Fruit fly (Drosophila melanogaster) whole organism, embryonic: ENCODE results near the gene pr.

Experiments
- Ada2b ChIP-seq: fragments of 200-800 bp; sonication (Bioruptor generic); IDR thresholded peaks from 2 replicates; pipeline ENCODE4 v1.3.6; 2022; ENCODE audit warnings: missing biosample characterization, missing genetic modification characterization
- Atf3 ChIP-seq: fragments of 200-800 bp; sonication (Bioruptor generic); optimal IDR thresholded peaks from 3 replicates; lab custom pipeline; 2016; ENCODE audit warnings: missing biosample characterization, missing genetic modification characterization
- Awh ChIP-seq: fragments of 200-800 bp; sonication (Bioruptor generic); IDR thresholded peaks from 2 replicates; pipeline ENCODE4, ENCODE4 v1.3.6; 2022; ENCODE audit warnings: missing biosample characterization, missing genetic modification characterization
- CG10366 ChIP-seq: fragments of 200-800 bp; sonication (Bioruptor generic); IDR thresholded peaks from 2 replicates; pipeline ENCODE4 v1.3.6; 2022; ENCODE audit warnings: missing biosample characterization, missing genetic modification characterization
- CG10543 ChIP-seq: fragments of 200-800 bp; sonication (Bioruptor generic); optimal IDR thresholded peaks from 3 replicates; lab custom pipeline; 2017; ENCODE audit warnings: missing biosample characterization, mild to moderate bottlenecking, missing genetic modification characterization, moderate library complexity
- CG13775 ChIP-seq: fragments of 200-800 bp; sonication (Bioruptor generic); optimal IDR thresholded peaks from 3 replicates; lab custom pipeline; 2017; ENCODE audit warnings: missing biosample characterization, mild to moderate bottlenecking, missing genetic modification characterization
- CG14014 ChIP-seq: fragments of 200-800 bp; sonication (Bioruptor generic); IDR thresholded peaks from 2 replicates; pipeline ENCODE4 v1.3.6; 2022; ENCODE audit warnings: missing biosample characterization, missing genetic modification characterization
- CG15011 ChIP-seq: fragments of 200-800 bp; sonication (Bioruptor generic); optimal IDR thresholded peaks from 3 replicates; lab custom pipeline; 2018; ENCODE audit warnings: missing biosample characterization, mild to moderate bottlenecking, missing genetic modification characterization
- CG17568 ChIP-seq: fragments of 200-800 bp; sonication (Bioruptor generic); optimal IDR thresholded peaks from 2 replicates; lab custom pipeline; 2018; ENCODE audit warnings: missing biosample characterization, mild to moderate bottlenecking, missing genetic modification characterization, moderate library complexity
- CG17912 ChIP-seq: fragments of 200-800 bp; sonication (Bioruptor generic); optimal IDR thresholded peaks from 2 replicates; lab custom pipeline; 2018; ENCODE audit warnings: missing biosample characterization, mild to moderate bottlenecking, missing genetic modification characterization
- CG18619 ChIP-seq: fragments of 200-800 bp; sonication (Bioruptor generic); optimal IDR thresholded peaks from 3 replicates; lab custom pipeline; 2017; ENCODE audit warnings: missing biosample characterization, mild to moderate bottlenecking, missing genetic modification characterization
- CG18764 ChIP-seq: fragments of 200-800 bp; sonication (Bioruptor generic); optimal IDR thresholded peaks from 3 replicates; lab custom pipeline; 2016; ENCODE audit warnings: missing biosample characterization, missing genetic modification characterization
- CG2199 ChIP-seq: fragments of 200-800 bp; sonication (Bioruptor generic); IDR thresholded peaks from 3 replicates; pipeline ENCODE4 v1.3.6; 2022; ENCODE audit warnings: missing biosample characterization, missing genetic modification characterization
- CG33213 ChIP-seq: fragments of 200-800 bp; sonication (Bioruptor generic); optimal IDR thresholded peaks from 3 replicates; lab custom pipeline; 2016; ENCODE audit warnings: missing biosample characterization, missing genetic modification characterization
- CG34224 ChIP-seq: fragments of 200-800 bp; sonication (Bioruptor generic); IDR thresholded peaks from 3 replicates; pipeline ENCODE4 v1.3.6; 2022; ENCODE audit warnings: missing biosample characterization, missing genetic modification characterization; ENCODE audit not compliant: partially characterized antibody
- CG5953 ChIP-seq: fragments of 200-800 bp; sonication (Bioruptor generic); IDR thresholded peaks from 2 replicates; pipeline ENCODE4 v1.3.6; 2022; ENCODE audit warnings: missing biosample characterization, missing genetic modification characterization
- CG7372 ChIP-seq: fragments of 200-800 bp; sonication (Bioruptor generic); IDR thresholded peaks from 2 replicates; pipeline ENCODE4 v1.3.6; 2022; ENCODE audit warnings: missing biosample characterization, missing genetic modification characterization
- CG8290 ChIP-seq, 3 experiments: fragments of 200-800 bp; sonication (Bioruptor generic); optimal IDR thresholded peaks; 2 replicates each; lab custom pipeline; 2016 to 2019; ENCODE audit warnings: missing biosample characterization in 3 of 3, missing genetic modification characterization in 3 of 3, mild to moderate bottlenecking in 2 of 3, moderate library complexity in 1 of 3
- CTCF ChIP-seq: fragments of 200-800 bp; sonication (Bioruptor generic); optimal IDR thresholded peaks from 2 replicates; lab custom pipeline; 2017; ENCODE audit warnings: missing biosample characterization, mild to moderate bottlenecking, missing genetic modification characterization, moderate library complexity
- Dbx ChIP-seq: fragments of 200-800 bp; sonication (Bioruptor generic); IDR thresholded peaks from 3 replicates; pipeline ENCODE4 v1.3.6; 2022; ENCODE audit warnings: missing biosample characterization, missing genetic modification characterization
- Dip2 ChIP-seq: fragments of 200-800 bp; sonication (Bioruptor generic); IDR thresholded peaks from 2 replicates; pipeline ENCODE4 v1.3.6; 2022; ENCODE audit warnings: missing biosample characterization, missing genetic modification characterization
- Doc2 ChIP-seq: fragments of 200-800 bp; sonication (Bioruptor generic); IDR thresholded peaks from 2 replicates; pipeline ENCODE4 v1.3.6; 2022; ENCODE audit warnings: missing biosample characterization, missing genetic modification characterization
- Ets97D ChIP-seq: fragments of 200-800 bp; sonication (Bioruptor generic); optimal IDR thresholded peaks from 3 replicates; lab custom pipeline; 2016; ENCODE audit warnings: missing biosample characterization, missing genetic modification characterization
- H15 ChIP-seq: fragments of 200-800 bp; sonication (Bioruptor generic); IDR thresholded peaks from 3 replicates; pipeline ENCODE4 v1.3.6; 2022; ENCODE audit warnings: missing biosample characterization, missing genetic modification characterization
- Lpt ChIP-seq: fragments of >200 bp; optimal IDR thresholded peaks from 2 replicates; lab custom pipeline; 2018; ENCODE audit warnings: missing biosample characterization, missing genetic modification characterization
- Mad ChIP-seq: fragments of 200-800 bp; sonication (Bioruptor generic); optimal IDR thresholded peaks from 2 replicates; lab custom pipeline; 2016; ENCODE audit warnings: missing biosample characterization, missing genetic modification characterization
- Ravus ChIP-seq: fragments of 200-800 bp; sonication (Bioruptor generic); IDR thresholded peaks from 2 replicates; pipeline ENCODE4 v1.3.6; 2022; ENCODE audit warnings: missing biosample characterization, missing genetic modification characterization
- Sry-β ChIP-seq: fragments of 200-800 bp; sonication (Bioruptor generic); optimal IDR thresholded peaks from 2 replicates; lab custom pipeline; 2018; ENCODE audit warnings: missing biosample characterization, mild to moderate bottlenecking, missing genetic modification characterization, moderate library complexity
- Sry-δ ChIP-seq: fragments of 200-800 bp; sonication (Bioruptor generic); optimal IDR thresholded peaks from 2 replicates; lab custom pipeline; 2016; ENCODE audit warnings: missing biosample characterization, missing genetic modification characterization
- Ssrp ChIP-seq: fragments of 200-800 bp; sonication (Bioruptor generic); optimal IDR thresholded peaks from 2 replicates; lab custom pipeline; 2018; ENCODE audit warnings: missing biosample characterization, mild to moderate bottlenecking, missing genetic modification characterization, moderate library complexity
- Xbp1 ChIP-seq: fragments of 200-800 bp; sonication (Bioruptor generic); optimal IDR thresholded peaks from 3 replicates; lab custom pipeline; 2016; ENCODE audit warnings: missing biosample characterization, mild to moderate bottlenecking, missing genetic modification characterization
- chinmo ChIP-seq: fragments of 200-800 bp; sonication (Bioruptor generic); IDR thresholded peaks from 4 replicates; pipeline ENCODE4 v1.3.6; 2022; ENCODE audit warnings: missing biosample characterization, missing genetic modification characterization; ENCODE audit not compliant: partially characterized antibody
- ci ChIP-seq: fragments of 200-800 bp; sonication (Bioruptor generic); IDR thresholded peaks from 3 replicates; pipeline ENCODE4 v1.3.6; 2022; ENCODE audit warnings: missing biosample characterization, missing genetic modification characterization
- dan ChIP-seq: fragments of 200-800 bp; sonication (Bioruptor generic); IDR thresholded peaks from 2 replicates; pipeline ENCODE4 v1.3.6; 2022; ENCODE audit warnings: missing biosample characterization, missing genetic modification characterization
- dysf ChIP-seq: fragments of 200-800 bp; sonication (Bioruptor generic); IDR thresholded peaks from 3 replicates; pipeline ENCODE4 v1.3.6; 2022; ENCODE audit warnings: missing biosample characterization, missing genetic modification characterization
- esg ChIP-seq: fragments of 200-800 bp; sonication (Bioruptor generic); conservative IDR thresholded peaks from 2 replicates; pipeline ENCODE4 v1.3.6; 2022; ENCODE audit warnings: missing biosample characterization, missing genetic modification characterization
- fd64A ChIP-seq: fragments of 200-800 bp; sonication (Bioruptor generic); optimal IDR thresholded peaks from 3 replicates; lab custom pipeline; 2018; ENCODE audit warnings: missing biosample characterization, mild to moderate bottlenecking, missing genetic modification characterization
- gt ChIP-seq: fragments of 200-800 bp; sonication (Bioruptor generic); IDR thresholded peaks from 2 replicates; pipeline ENCODE4 v1.3.6; 2022; ENCODE audit warnings: missing biosample characterization, missing genetic modification characterization
- hkb ChIP-seq, 2 experiments: fragments of 200-800 bp in 1 of 2; fragments of >200 bp in 1 of 2; sonication (Bioruptor generic) in 1 of 2; IDR thresholded peaks in 1 of 2; optimal IDR thresholded peaks in 1 of 2; 2 replicates each; pipeline versions ENCODE4 v1.3.6 to Lab custom; 2017 to 2022; ENCODE audit warnings: missing biosample characterization in 1 of 2, missing genetic modification characterization in 1 of 2
- jumu ChIP-seq: fragments of 200-800 bp; sonication (Bioruptor generic); optimal IDR thresholded peaks from 3 replicates; lab custom pipeline; 2016; ENCODE audit warnings: missing biosample characterization, missing genetic modification characterization
- lab ChIP-seq: fragments of 200-800 bp; sonication (Bioruptor generic); optimal IDR thresholded peaks from 3 replicates; lab custom pipeline; 2017; ENCODE audit warnings: missing biosample characterization, missing genetic modification characterization, mild to moderate bottlenecking, moderate library complexity, missing genetic modification reagents
- lbe ChIP-seq: fragments of 200-800 bp; sonication (Bioruptor generic); optimal IDR thresholded peaks from 2 replicates; lab custom pipeline; 2016; ENCODE audit warnings: missing biosample characterization, mild to moderate bottlenecking, missing genetic modification characterization
- peb ChIP-seq: fragments of 200-800 bp; sonication (Bioruptor generic); IDR thresholded peaks from 2 replicates; pipeline ENCODE4 v1.3.6; 2022; ENCODE audit warnings: missing biosample characterization, missing genetic modification characterization
- psq ChIP-seq: fragments of 200-800 bp; sonication (Bioruptor generic); optimal IDR thresholded peaks from 2 replicates; lab custom pipeline; 2017; ENCODE audit warnings: missing biosample characterization, missing genetic modification characterization
- ranshi ChIP-seq: fragments of 200-800 bp; sonication (Bioruptor generic); IDR thresholded peaks from 2 replicates; pipeline ENCODE4 v1.3.6; 2022; ENCODE audit warnings: missing biosample characterization, missing genetic modification characterization
- scrt ChIP-seq: fragments of 200-800 bp; sonication (Bioruptor generic); optimal IDR thresholded peaks from 2 replicates; lab custom pipeline; 2018; ENCODE audit warnings: missing biosample characterization, mild to moderate bottlenecking, missing genetic modification characterization, moderate library complexity
- tll ChIP-seq, 2 experiments: fragments of 200-800 bp in 1 of 2; fragments of >200 bp in 1 of 2; sonication (Bioruptor generic) in 1 of 2; optimal IDR thresholded peaks; 2 replicates each; lab custom pipeline; 2017 to 2019; ENCODE audit warnings: missing biosample characterization in 2 of 2, missing genetic modification characterization in 2 of 2, mild to moderate bottlenecking in 1 of 2, moderate library complexity in 1 of 2
- yki ChIP-seq: fragments of >200 bp; optimal IDR thresholded peaks from 3 replicates; lab custom pipeline; 2018
- zen2 ChIP-seq: fragments of 200-800 bp; sonication (Bioruptor generic); IDR thresholded peaks from 3 replicates; pipeline ENCODE4 v1.3.6; 2022; ENCODE audit warnings: missing biosample characterization, missing genetic modification characterization; ENCODE audit not compliant: partially characterized antibody
- zfh1 ChIP-seq: fragments of 200-800 bp; sonication (Bioruptor generic); IDR thresholded peaks from 3 replicates; pipeline ENCODE4 v1.3.6; 2022; ENCODE audit warnings: missing biosample characterization, missing genetic modification characterization

pr gene

dm6 chr2L:20091094-20091679 lies 15.9 kb upstream of the pr start, which contains the start of the genes CG10747 and Pyroxd1 (continued):
- TF ChIP-seq gt (peak; percentile 81), Xbp1 (GFP tag; lab: Kevin White, UChicago) (peak; percentile 98), Ravus (peak; percentile 86), CG5953 (peak; percentile 78; the same call in 1 of the 2 replicates), CG13775 (GFP tag; lab: Kevin White, UChicago) (peak; percentile 97), ranshi (peak; percentile 94), CG14014 (GFP tag; lab: Robert Waterston, UW) (peak; percentile 96), CG33213 (GFP tag; lab: Kevin White, UChicago) (peak; percentile 82), hkb (optimal IDR thresholded peaks at IDR 0.05; lab: Kevin White, UChicago) (no peak), hkb (GFP tag; IDR thresholded peaks at IDR 0.05; lab: Robert Waterston, UW) (peak; percentile 96), Mad (GFP tag; lab: Kevin White, UChicago) (peak; percentile 92), lab (GFP tag; lab: Kevin White, UChicago) (peak; percentile 97), psq (GFP tag; lab: Kevin White, UChicago) (peak; percentile 85), chinmo (GFP tag; lab: Robert Waterston, UW) (0 out of 4 replicates have a peak, but pooled peaks have one; percentile 63), fd64A (GFP tag; lab: Kevin White, UChicago) (peak; percentile 78), Ets97D (GFP tag; lab: Kevin White, UChicago) (peak; percentile 87), Doc2 (peak; percentile 86), lbe (peak; percentile 97), Dip2 (GFP tag; lab: Robert Waterston, UW) (peak; percentile 42; the same call in 1 of the 2 replicates), CG7372 (GFP tag; lab: Robert Waterston, UW) (peak; percentile 94), H15 (GFP tag; lab: Robert Waterston, UW) (peak; percentile 89), Ssrp (tag; lab: Kevin White, UChicago) (peak; percentile 97), Awh (GFP tag; lab: Robert Waterston, UW) (peak; percentile 86), esg (GFP tag; lab: Robert Waterston, UW) (peak; percentile 96), ci (GFP tag; lab: Robert Waterston, UW) (peak; percentile 92), CG10543 (GFP tag; lab: Kevin White, UChicago) (peak; percentile 98), CTCF (peak; percentile 56), scrt (GFP tag; lab: Kevin White, UChicago) (peak; percentile 91), tll (GFP tag; optimal IDR thresholded peaks at IDR 0.05; lab: Kevin White, UChicago) (peak; percentile 20 to 71), CG17912 (GFP tag; lab: Kevin White, UChicago) (peak; percentile 93), CG15011 (GFP tag; lab: Kevin White, UChicago) (peak; percentile 93), CG10366 (GFP tag; lab: Robert Waterston, UW) (peak; percentile 95), zen2 (GFP tag; lab: Robert Waterston, UW) (no peak), Sry-δ (GFP tag; lab: Kevin White, UChicago) (peak; percentile 57), jumu (GFP tag; lab: Kevin White, UChicago) (peak; percentile 93), Atf3 (GFP tag; lab: Kevin White, UChicago) (peak; percentile 87), CG34224 (GFP tag; lab: Robert Waterston, UW) (no peak), dan (GFP tag; lab: Robert Waterston, UW) (peak; percentile 85), CG2199 (GFP tag; lab: Robert Waterston, UW) (0 out of 3 replicates have a peak, but pooled peaks have one; percentile 67), Sry-β (peak; percentile 21), Lpt (GFP tag; lab: Kevin White, UChicago) (no peak), yki (lab: Kevin White, UChicago) (no peak), peb (peak; percentile 87), CG18619 (GFP tag; lab: Kevin White, UChicago) (peak; percentile 97), CG18764 (peak; percentile 91), CG17568 (GFP tag; lab: Kevin White, UChicago) (peak; percentile 96), zfh1 (peak; percentile 94), CG8290 (GFP tag; optimal IDR thresholded peaks at IDR 0.05; lab: Kevin White, UChicago) (peak; percentile 83), CG8290 (tag; optimal IDR thresholded peaks at IDR 0.05; lab: Kevin White, UChicago) (peak; percentile 86 to 96), Dbx (GFP tag; lab: Robert Waterston, UW) (peak; percentile 96), dysf (GFP tag; lab: Robert Waterston, UW) (peak; percentile 98), Ada2b (GFP tag; lab: Robert Waterston, UW) (peak; percentile 94)
